Fruit fly (Drosophila melanogaster) whole organism, embryonic: Measurements from ENCODE around the gene caz.

Source experiments
- Atf-2 ChIP-seq: fragments of 200-800 bp; sonication (Bioruptor generic); optimal IDR thresholded peaks from 2 replicates; lab custom pipeline; 2016; ENCODE audit warnings: missing biosample characterization, missing genetic modification characterization
- Bgb ChIP-seq: fragments of 200-800 bp; sonication (Bioruptor generic); IDR thresholded peaks from 2 replicates; pipeline ENCODE4 v1.3.6; 2022; ENCODE audit warnings: missing biosample characterization, missing genetic modification characterization; ENCODE audit not compliant: partially characterized antibody
- CG10366 ChIP-seq: fragments of 200-800 bp; sonication (Bioruptor generic); IDR thresholded peaks from 2 replicates; pipeline ENCODE4 v1.3.6; 2022; ENCODE audit warnings: missing biosample characterization, missing genetic modification characterization
- CG10543 ChIP-seq: fragments of 200-800 bp; sonication (Bioruptor generic); optimal IDR thresholded peaks from 3 replicates; lab custom pipeline; 2017; ENCODE audit warnings: missing biosample characterization, mild to moderate bottlenecking, missing genetic modification characterization, moderate library complexity
- CG11695 ChIP-seq: fragments of 200-800 bp; sonication (Bioruptor generic); IDR thresholded peaks from 3 replicates; pipeline ENCODE4 v1.3.6; 2022; ENCODE audit warnings: missing biosample characterization, missing genetic modification characterization
- CG12155 ChIP-seq: fragments of 200-800 bp; sonication (Bioruptor generic); optimal IDR thresholded peaks from 3 replicates; lab custom pipeline; 2016; ENCODE audit warnings: missing biosample characterization, missing genetic modification characterization
- CG12769 ChIP-seq: fragments of 200-800 bp; sonication (Bioruptor generic); optimal IDR thresholded peaks from 2 replicates; lab custom pipeline; 2019; ENCODE audit warnings: missing biosample characterization, mild to moderate bottlenecking, missing genetic modification characterization, moderate library complexity
- CG13894 ChIP-seq: fragments of 200-800 bp; sonication (Bioruptor generic); optimal IDR thresholded peaks from 3 replicates; lab custom pipeline; 2018; ENCODE audit warnings: missing biosample characterization, mild to moderate bottlenecking, missing genetic modification characterization, moderate library complexity
- CG14014 ChIP-seq: fragments of 200-800 bp; sonication (Bioruptor generic); IDR thresholded peaks from 2 replicates; pipeline ENCODE4 v1.3.6; 2022; ENCODE audit warnings: missing biosample characterization, missing genetic modification characterization
- CG15073 ChIP-seq: fragments of 200-800 bp; sonication (Bioruptor generic); optimal IDR thresholded peaks from 2 replicates; lab custom pipeline; 2016; ENCODE audit warnings: missing biosample characterization, missing genetic modification characterization
- CG1529 ChIP-seq: fragments of 200-800 bp; sonication (Bioruptor generic); optimal IDR thresholded peaks from 3 replicates; lab custom pipeline; 2018; ENCODE audit warnings: missing biosample characterization, missing genetic modification characterization
- CG17328 ChIP-seq: fragments of 200-800 bp; sonication (Bioruptor generic); IDR thresholded peaks from 2 replicates; pipeline ENCODE4 v1.3.6; 2022; ENCODE audit warnings: missing biosample characterization, missing genetic modification characterization
- CG17359 ChIP-seq: fragments of 200-800 bp; sonication (Bioruptor generic); optimal IDR thresholded peaks from 3 replicates; lab custom pipeline; 2018; ENCODE audit warnings: missing biosample characterization, mild to moderate bottlenecking, missing genetic modification characterization, moderate library complexity
- CG17912 ChIP-seq: fragments of 200-800 bp; sonication (Bioruptor generic); optimal IDR thresholded peaks from 2 replicates; lab custom pipeline; 2018; ENCODE audit warnings: missing biosample characterization, mild to moderate bottlenecking, missing genetic modification characterization
- CG1792 ChIP-seq: fragments of 200-800 bp; sonication (Bioruptor generic); optimal IDR thresholded peaks from 2 replicates; lab custom pipeline; 2016; ENCODE audit warnings: missing biosample characterization, missing genetic modification characterization
- CG2889 ChIP-seq: fragments of 200-800 bp; sonication (Bioruptor generic); IDR thresholded peaks from 3 replicates; pipeline ENCODE4 v1.3.6; 2022; ENCODE audit warnings: missing biosample characterization, missing genetic modification characterization
- CG30403 ChIP-seq: fragments of 200-800 bp; sonication (Bioruptor generic); optimal IDR thresholded peaks from 3 replicates; lab custom pipeline; 2016; ENCODE audit warnings: missing biosample characterization, missing genetic modification characterization
- CG32767 ChIP-seq: fragments of 200-800 bp; sonication (Bioruptor generic); IDR thresholded peaks from 2 replicates; pipeline ENCODE4 v1.3.6; 2022; ENCODE audit warnings: missing biosample characterization, missing genetic modification characterization
- CG34376 ChIP-seq: fragments of 200-800 bp; sonication (Bioruptor generic); optimal IDR thresholded peaks from 2 replicates; lab custom pipeline; 2018; ENCODE audit warnings: missing biosample characterization, mild to moderate bottlenecking, missing genetic modification characterization
- CG4328 ChIP-seq: fragments of 200-800 bp; sonication (Bioruptor generic); optimal IDR thresholded peaks from 3 replicates; lab custom pipeline; 2017; ENCODE audit warnings: missing biosample characterization, missing genetic modification reagents, missing genetic modification characterization
- CG6813 ChIP-seq: fragments of 200-800 bp; sonication (Bioruptor generic); optimal IDR thresholded peaks from 2 replicates; lab custom pipeline; 2017; ENCODE audit warnings: missing biosample characterization, missing genetic modification characterization, mild to moderate bottlenecking, moderate library complexity, missing genetic modification reagents
- CG7745 ChIP-seq: fragments of 200-800 bp; sonication (Bioruptor generic); optimal IDR thresholded peaks from 2 replicates; lab custom pipeline; 2018; ENCODE audit warnings: missing biosample characterization, mild to moderate bottlenecking, missing genetic modification characterization, moderate library complexity
- CG8924 ChIP-seq: fragments of 200-800 bp; optimal IDR thresholded peaks from 3 replicates; lab custom pipeline; 2019; ENCODE audit warnings: missing biosample characterization, mild to moderate bottlenecking, missing genetic modification characterization, moderate library complexity
- CTCF ChIP-seq: fragments of 200-800 bp; sonication (Bioruptor generic); optimal IDR thresholded peaks from 2 replicates; lab custom pipeline; 2017; ENCODE audit warnings: missing biosample characterization, mild to moderate bottlenecking, missing genetic modification characterization, moderate library complexity
- Dref ChIP-seq: fragments of 200-800 bp; sonication (Bioruptor generic); IDR thresholded peaks from 2 replicates; pipeline ENCODE4 v1.3.6; 2022; ENCODE audit warnings: missing biosample characterization, missing genetic modification characterization
- Drgx ChIP-seq: fragments of 200-800 bp; sonication (Bioruptor generic); IDR thresholded peaks from 2 replicates; pipeline ENCODE4 v1.3.6; 2022; ENCODE audit warnings: missing biosample characterization, missing genetic modification characterization
- Ets65A ChIP-seq: fragments of 200-800 bp; sonication (Bioruptor generic); peaks from one replicate; lab custom pipeline; 2016; ENCODE audit warnings: missing biosample characterization, missing genetic modification characterization
- Hey ChIP-seq: fragments of 200-800 bp; sonication (Bioruptor generic); optimal IDR thresholded peaks from 3 replicates; lab custom pipeline; 2018; ENCODE audit warnings: missing biosample characterization, mild to moderate bottlenecking, missing genetic modification characterization
- Hmr ChIP-seq: fragments of 200-800 bp; sonication (Bioruptor generic); optimal IDR thresholded peaks from 3 replicates; lab custom pipeline; 2017; ENCODE audit warnings: mild to moderate bottlenecking, missing biosample characterization, missing genetic modification reagents, missing genetic modification characterization
- Hr78 ChIP-seq, 2 experiments: fragments of 200-800 bp in 1 of 2; fragments of >200 bp in 1 of 2; sonication (Bioruptor generic) in 1 of 2; optimal IDR thresholded peaks; 2 replicates each; lab custom pipeline; 2017 to 2019; ENCODE audit warnings: missing biosample characterization in 2 of 2, missing genetic modification characterization in 2 of 2, mild to moderate bottlenecking in 1 of 2, moderate library complexity in 1 of 2
- Pdp1 ChIP-seq, 2 experiments: fragments of 200-800 bp; sonication (Bioruptor generic); optimal IDR thresholded peaks; 3 replicates each; lab custom pipeline; 2016; ENCODE audit warnings: missing biosample characterization in 2 of 2, missing genetic modification characterization in 2 of 2, mild to moderate bottlenecking in 1 of 2, moderate library complexity in 1 of 2
- Usf ChIP-seq: fragments of 200-800 bp; sonication (Bioruptor generic); optimal IDR thresholded peaks from 2 replicates; lab custom pipeline; 2017; ENCODE audit warnings: missing genotype, missing biosample characterization, missing genetic modification characterization
- Vsx1 ChIP-seq: fragments of 200-800 bp; sonication (Bioruptor generic); optimal IDR thresholded peaks from 2 replicates; lab custom pipeline; 2017; ENCODE audit warnings: missing biosample characterization, mild to moderate bottlenecking, missing genetic modification characterization, missing genetic modification reagents
- bcd ChIP-seq: fragments of 200-800 bp; sonication (Bioruptor generic); optimal IDR thresholded peaks from 2 replicates; lab custom pipeline; 2017; ENCODE audit warnings: missing biosample characterization, mild to moderate bottlenecking, missing genetic modification characterization
- cg ChIP-seq: fragments of 200-800 bp; sonication (Bioruptor generic); optimal IDR thresholded peaks from 3 replicates; lab custom pipeline; 2019; ENCODE audit warnings: missing biosample characterization, mild to moderate bottlenecking, missing genetic modification characterization, moderate library complexity
- grn ChIP-seq: fragments of 200-800 bp; sonication (Bioruptor generic); optimal IDR thresholded peaks from 3 replicates; lab custom pipeline; 2017; ENCODE audit warnings: missing biosample characterization, missing genetic modification characterization
- gsb-n ChIP-seq: fragments of 200-800 bp; sonication (Bioruptor generic); optimal IDR thresholded peaks from 3 replicates; lab custom pipeline; 2018; ENCODE audit warnings: missing biosample characterization, mild to moderate bottlenecking, missing genetic modification characterization
- hkb ChIP-seq, 2 experiments: fragments of 200-800 bp in 1 of 2; fragments of >200 bp in 1 of 2; sonication (Bioruptor generic) in 1 of 2; IDR thresholded peaks in 1 of 2; optimal IDR thresholded peaks in 1 of 2; 2 replicates each; pipeline versions ENCODE4 v1.3.6 to Lab custom; 2017 to 2022; ENCODE audit warnings: missing biosample characterization in 1 of 2, missing genetic modification characterization in 1 of 2
- hth ChIP-seq: fragments of >200 bp; optimal IDR thresholded peaks from 2 replicates; lab custom pipeline; 2017; ENCODE audit warnings: inconsistent platforms
- lilli ChIP-seq: fragments of 200-800 bp; sonication (Bioruptor generic); optimal IDR thresholded peaks from 3 replicates; lab custom pipeline; 2016; ENCODE audit warnings: missing biosample characterization, missing genetic modification characterization
- mirr ChIP-seq: fragments of 200-800 bp; sonication (Bioruptor generic); optimal IDR thresholded peaks from 3 replicates; lab custom pipeline; 2018; ENCODE audit warnings: missing biosample characterization, mild to moderate bottlenecking, missing genetic modification characterization
- pb ChIP-seq: fragments of 200-800 bp; sonication (Bioruptor generic); optimal IDR thresholded peaks from 3 replicates; lab custom pipeline; 2016; ENCODE audit warnings: missing biosample characterization, missing genetic modification characterization
- peb ChIP-seq: fragments of 200-800 bp; sonication (Bioruptor generic); IDR thresholded peaks from 2 replicates; pipeline ENCODE4 v1.3.6; 2022; ENCODE audit warnings: missing biosample characterization, missing genetic modification characterization
- rib ChIP-seq: fragments of 200-800 bp; sonication (Bioruptor generic); IDR thresholded peaks from 2 replicates; pipeline ENCODE4 v1.3.6; 2022; ENCODE audit warnings: missing biosample characterization, missing genetic modification characterization
- sens ChIP-seq: fragments of 200-800 bp; sonication (Bioruptor generic); peaks from one replicate; lab custom pipeline; 2016; ENCODE audit warnings: missing biosample characterization, missing genetic modification characterization
- slbo ChIP-seq: fragments of 200-800 bp; sonication (Bioruptor generic); IDR thresholded peaks from 2 replicates; pipeline ENCODE4 v1.3.6; 2022; ENCODE audit warnings: missing biosample characterization, missing genetic modification characterization
- sqz ChIP-seq: fragments of 200-800 bp; sonication (Bioruptor generic); optimal IDR thresholded peaks from 3 replicates; lab custom pipeline; 2018; ENCODE audit warnings: missing biosample characterization, mild to moderate bottlenecking, missing genetic modification characterization
- sug ChIP-seq: fragments of 200-800 bp; optimal IDR thresholded peaks from 2 replicates; lab custom pipeline; 2019; ENCODE audit warnings: missing biosample characterization, mild to moderate bottlenecking, missing genetic modification characterization, moderate library complexity
- trh ChIP-seq: fragments of 200-800 bp; sonication (Bioruptor generic); optimal IDR thresholded peaks from 2 replicates; lab custom pipeline; 2016; ENCODE audit warnings: missing biosample characterization, missing genetic modification characterization

Gene caz

dm6 chrX:16281305-16281704 is 7.3 kb upstream of the caz start:
- TF ChIP-seq grn (GFP tag; lab: Kevin White, UChicago) (peak; percentile 60), CG17912 (GFP tag; lab: Kevin White, UChicago) (no peak), CG13894 (tag; lab: Kevin White, UChicago) (peak; percentile 78), hkb (optimal IDR thresholded peaks at IDR 0.05; lab: Kevin White, UChicago) (no peak), hkb (GFP tag; IDR thresholded peaks at IDR 0.05; lab: Robert Waterston, UW) (no peak), CG17359 (tag; lab: Kevin White, UChicago) (no peak), CG1792 (GFP tag; lab: Kevin White, UChicago) (no peak), CG11695 (GFP tag; lab: Robert Waterston, UW) (no peak), CG6813 (GFP tag; lab: Kevin White, UChicago) (peak; percentile 10), Pdp1 (GFP tag; optimal IDR thresholded peaks at IDR 0.05; lab: Kevin White, UChicago) (peak in 1 of 2 experiments; percentile 44), hth (lab: Kevin White, UChicago) (no peak), peb (GFP tag; lab: Robert Waterston, UW) (no peak), gsb-n (tag; lab: Kevin White, UChicago) (no peak)

dm6 chrX:16281717-16282529 is 6.7 kb upstream of the caz start:
- peak in 1 of 2 experiments; percentile 68 for TF ChIP-seq Hr78 (GFP tag; optimal IDR thresholded peaks at IDR 0.05; lab: Kevin White, UChicago)
- TF ChIP-seq cg: no peak
- peak; percentile 11 for TF ChIP-seq CG4328 (GFP tag; lab: Kevin White, UChicago)
- peak; percentile 72 for TF ChIP-seq CG10543 (GFP tag; lab: Kevin White, UChicago)
- TF ChIP-seq CG12769 (tag; lab: Kevin White, UChicago): peak; percentile 42
- TF ChIP-seq CG32767 (GFP tag; lab: Robert Waterston, UW): peak; percentile 56; the same call in 1 of the 2 replicates
- peak; percentile 17 for TF ChIP-seq CG7745
- TF ChIP-seq Drgx: no peak
- TF ChIP-seq sens (GFP tag; lab: Kevin White, UChicago): no peak
- TF ChIP-seq Vsx1 (GFP tag; lab: Kevin White, UChicago): peak; percentile 27
- peak; percentile 15 for TF ChIP-seq Hmr (GFP tag; lab: Kevin White, UChicago)
- peak; percentile 26; the same call in 1 of the 2 replicates for TF ChIP-seq Bgb (GFP tag; lab: Robert Waterston, UW)
- TF ChIP-seq Usf (GFP tag; lab: Kevin White, UChicago): no peak
- TF ChIP-seq slbo (GFP tag; lab: Robert Waterston, UW): no peak
- no peak for TF ChIP-seq Dref
- no peak for TF ChIP-seq CG12155 (GFP tag; lab: Kevin White, UChicago)
- peak; percentile 83 for TF ChIP-seq mirr (GFP tag; lab: Kevin White, UChicago)
- TF ChIP-seq pb (GFP tag; lab: Kevin White, UChicago): no peak
- no peak for TF ChIP-seq CG2889
- TF ChIP-seq bcd (GFP tag; lab: Kevin White, UChicago): peak; percentile 11
- no peak for TF ChIP-seq trh (GFP tag; lab: Kevin White, UChicago)
- TF ChIP-seq CG1529 (GFP tag; lab: Kevin White, UChicago): no peak
- TF ChIP-seq rib (GFP tag; lab: Robert Waterston, UW): peak; percentile 63
- no peak for TF ChIP-seq CG10366 (GFP tag; lab: Robert Waterston, UW)
- no peak for TF ChIP-seq CG30403 (GFP tag; lab: Kevin White, UChicago)
- peak; percentile 97 for TF ChIP-seq sug (tag; lab: Kevin White, UChicago)
- TF ChIP-seq Atf-2 (GFP tag; lab: Kevin White, UChicago): no peak
- no peak for TF ChIP-seq CG15073 (GFP tag; lab: Kevin White, UChicago)
- peak; percentile 62 for TF ChIP-seq Hey
- TF ChIP-seq CTCF (GFP tag; lab: Kevin White, UChicago): no peak
- no peak for TF ChIP-seq Ets65A (GFP tag; lab: Kevin White, UChicago)
- TF ChIP-seq CG34376 (GFP tag; lab: Kevin White, UChicago): peak; percentile 97
- no peak for TF ChIP-seq CG14014 (GFP tag; lab: Robert Waterston, UW)
- no peak for TF ChIP-seq CG17328
- TF ChIP-seq sqz (GFP tag; lab: Kevin White, UChicago): peak; percentile 73
- TF ChIP-seq lilli (GFP tag; lab: Kevin White, UChicago): no peak
- no peak for TF ChIP-seq CG8924 (tag; lab: Kevin White, UChicago)
